Worm (Caenorhabditis elegans) whole organism, late embryonic: ENCODE measurements around the gene F45E12.6.

ENCODE experiments used
- F13H6.1 ChIP-seq: sonication (generic microtip); optimal IDR thresholded peaks from 2 replicates; lab custom pipeline; 2016; ENCODE audit warnings: missing genetic modification characterization, missing compliant biosample characterization
- K09A11.1 ChIP-seq: sonication (generic microtip); optimal IDR thresholded peaks from 2 replicates; lab custom pipeline; 2017; ENCODE audit warnings: antibody characterized with exemption, mild to moderate bottlenecking, missing genetic modification characterization, missing compliant biosample characterization; ENCODE audit not compliant: insufficient read depth
- ceh-14 ChIP-seq: sonication (generic microtip); optimal IDR thresholded peaks from 2 replicates; lab custom pipeline; 2016; ENCODE audit warnings: missing genotype, missing genetic modification characterization, missing compliant biosample characterization
- ceh-18 ChIP-seq: sonication (generic microtip); optimal IDR thresholded peaks from 2 replicates; lab custom pipeline; 2016; ENCODE audit warnings: missing genetic modification characterization, missing compliant biosample characterization
- ceh-19 ChIP-seq: fragments of 200-800 bp; sonication (Bioruptor generic); optimal IDR thresholded peaks from 2 replicates; lab custom pipeline; 2018; ENCODE audit warnings: mild to moderate bottlenecking, missing genetic modification characterization, missing compliant biosample characterization
- ceh-30 ChIP-seq: fragments of 150-350 bp; optimal IDR thresholded peaks from 2 replicates; lab custom pipeline; 2014; ENCODE audit warnings: missing biosample characterization, missing genetic modification characterization
- ceh-31 ChIP-seq: sonication (generic microtip); optimal IDR thresholded peaks from 2 replicates; lab custom pipeline; 2016; ENCODE audit warnings: missing genetic modification characterization, missing compliant biosample characterization
- ceh-34 ChIP-seq: sonication (generic microtip); optimal IDR thresholded peaks from 2 replicates; lab custom pipeline; 2016; ENCODE audit warnings: mild to moderate bottlenecking, missing genetic modification characterization, missing compliant biosample characterization
- ceh-45 ChIP-seq: fragments of 200-800 bp; sonication (Bioruptor generic); IDR thresholded peaks from 2 replicates; pipeline ENCODE4 v1.3.6; 2022; ENCODE audit warnings: missing genetic modification reagents, missing genetic modification characterization, missing compliant biosample characterization
- ceh-6 ChIP-seq: fragments of 200-800 bp; sonication (Bioruptor generic); optimal IDR thresholded peaks from 2 replicates; lab custom pipeline; 2018; ENCODE audit warnings: mild to moderate bottlenecking, missing genetic modification characterization, missing compliant biosample characterization
- ceh-9 ChIP-seq: sonication (generic microtip); optimal IDR thresholded peaks from 2 replicates; lab custom pipeline; 2016; ENCODE audit warnings: mild to moderate bottlenecking, missing genetic modification characterization, inconsistent platforms, missing compliant biosample characterization
- dmd-4 ChIP-seq: sonication (generic microtip); optimal IDR thresholded peaks from 2 replicates; lab custom pipeline; 2016; ENCODE audit warnings: borderline replicate concordance, missing genetic modification characterization, missing compliant biosample characterization
- dve-1 ChIP-seq: sonication (generic microtip); optimal IDR thresholded peaks from 2 replicates; lab custom pipeline; 2017; ENCODE audit warnings: antibody characterized with exemption, mild to moderate bottlenecking, missing genetic modification characterization, missing compliant biosample characterization
- elt-4 ChIP-seq: sonication (generic microtip); optimal IDR thresholded peaks from 2 replicates; lab custom pipeline; 2016; ENCODE audit warnings: missing genetic modification characterization, missing compliant biosample characterization
- eyg-1 ChIP-seq: sonication (generic microtip); optimal IDR thresholded peaks from 2 replicates; lab custom pipeline; 2016; ENCODE audit warnings: missing genotype, missing genetic modification characterization, missing compliant biosample characterization
- fax-1 ChIP-seq: sonication (generic microtip); optimal IDR thresholded peaks from 2 replicates; lab custom pipeline; 2016; ENCODE audit warnings: missing genotype, missing genetic modification characterization, missing compliant biosample characterization
- fkh-10 ChIP-seq: fragments of 150-350 bp; optimal IDR thresholded peaks from 2 replicates; lab custom pipeline; 2014; ENCODE audit warnings: missing biosample characterization, missing genetic modification reagents, missing genetic modification characterization
- fkh-6 ChIP-seq: sonication (generic microtip); optimal IDR thresholded peaks from 2 replicates; lab custom pipeline; 2016; ENCODE audit warnings: missing genetic modification characterization, missing compliant biosample characterization
- gmeb-2 ChIP-seq: sonication (generic microtip); optimal IDR thresholded peaks from 2 replicates; lab custom pipeline; 2016; ENCODE audit warnings: missing genetic modification characterization, inconsistent platforms, missing compliant biosample characterization
- hlh-13 ChIP-seq: fragments of 200-800 bp; sonication (Bioruptor generic); optimal IDR thresholded peaks from 2 replicates; lab custom pipeline; 2018; ENCODE audit warnings: mild to moderate bottlenecking, missing genetic modification characterization, missing compliant biosample characterization
- hlh-15 ChIP-seq: sonication (generic microtip); optimal IDR thresholded peaks from 2 replicates; lab custom pipeline; 2016; ENCODE audit warnings: missing genetic modification characterization, missing compliant biosample characterization
- hlh-30 ChIP-seq: sonication (generic microtip); optimal IDR thresholded peaks from 2 replicates; lab custom pipeline; 2017; ENCODE audit warnings: antibody characterized with exemption, missing genetic modification characterization, missing compliant biosample characterization; ENCODE audit not compliant: insufficient read depth
- hlh-6 ChIP-seq: sonication (generic microtip); optimal IDR thresholded peaks from 2 replicates; lab custom pipeline; 2016; ENCODE audit warnings: missing genotype, missing genetic modification characterization, missing compliant biosample characterization
- hlh-8 ChIP-seq: sonication (generic microtip); optimal IDR thresholded peaks from 2 replicates; lab custom pipeline; 2016; ENCODE audit warnings: missing genotype, missing genetic modification characterization, missing compliant biosample characterization
- lin-11 ChIP-seq: fragments of 200-800 bp; sonication (Bioruptor generic); optimal IDR thresholded peaks from 2 replicates; lab custom pipeline; 2018; ENCODE audit warnings: mild to moderate bottlenecking, missing genetic modification characterization, missing compliant biosample characterization
- mec-3 ChIP-seq: sonication (generic microtip); optimal IDR thresholded peaks from 2 replicates; lab custom pipeline; 2016; ENCODE audit warnings: borderline replicate concordance, missing genetic modification characterization, missing compliant biosample characterization
- nfya-1 ChIP-seq: sonication (generic microtip); optimal IDR thresholded peaks from 2 replicates; lab custom pipeline; 2017; ENCODE audit warnings: missing genetic modification characterization, mild to moderate bottlenecking, missing compliant biosample characterization, antibody characterized with exemption, moderate library complexity
- nhr-11 ChIP-seq: fragments of 150-350 bp; optimal IDR thresholded peaks from 2 replicates; lab custom pipeline; 2014; ENCODE audit warnings: missing biosample characterization, missing genetic modification characterization
- nhr-232 ChIP-seq: sonication (generic microtip); optimal IDR thresholded peaks from 2 replicates; lab custom pipeline; 2016; ENCODE audit warnings: missing genetic modification characterization, missing compliant biosample characterization
- pat-9 ChIP-seq: fragments of 200-800 bp; sonication (Bioruptor generic); optimal IDR thresholded peaks from 2 replicates; lab custom pipeline; 2018; ENCODE audit warnings: mild to moderate bottlenecking, missing genetic modification characterization, moderate library complexity, missing compliant biosample characterization
- pax-1 ChIP-seq: fragments of 150-350 bp; optimal IDR thresholded peaks from 2 replicates; lab custom pipeline; 2014; ENCODE audit warnings: missing biosample characterization, missing genetic modification characterization
- pha-2 ChIP-seq: sonication (generic microtip); optimal IDR thresholded peaks from 2 replicates; lab custom pipeline; 2017; ENCODE audit warnings: mild to moderate bottlenecking, missing genetic modification characterization, missing compliant biosample characterization
- pha-4 ChIP-seq: fragments of 150-350 bp; optimal IDR thresholded peaks from 2 replicates; lab custom pipeline; 2018; ENCODE audit warnings: missing biosample characterization, missing genetic modification reagents, missing genetic modification characterization
- pqm-1 ChIP-seq: sonication (generic microtip); optimal IDR thresholded peaks from 2 replicates; lab custom pipeline; 2016; ENCODE audit warnings: missing genetic modification characterization, missing compliant biosample characterization
- pros-1 ChIP-seq: fragments of 150-350 bp; optimal IDR thresholded peaks from 2 replicates; lab custom pipeline; 2014; ENCODE audit warnings: missing biosample characterization, missing genetic modification reagents, missing genetic modification characterization
- rnt-1 ChIP-seq: sonication (generic microtip); optimal IDR thresholded peaks from 2 replicates; lab custom pipeline; 2016; ENCODE audit warnings: missing genetic modification characterization, missing compliant biosample characterization
- sdc-2 ChIP-seq: sonication (generic microtip); optimal IDR thresholded peaks from 2 replicates; lab custom pipeline; 2016; ENCODE audit warnings: missing genotype, missing genetic modification characterization, missing compliant biosample characterization
- sox-2 ChIP-seq: fragments of 200-800 bp; sonication (Bioruptor generic); IDR thresholded peaks from 2 replicates; pipeline ENCODE4 v1.3.6; 2022; ENCODE audit warnings: missing genetic modification reagents, missing genetic modification characterization, missing compliant biosample characterization
- sox-4 ChIP-seq: sonication (generic microtip); optimal IDR thresholded peaks from 2 replicates; lab custom pipeline; 2017; ENCODE audit warnings: mild to moderate bottlenecking, missing genetic modification characterization, inconsistent platforms, missing compliant biosample characterization
- tbx-2 ChIP-seq: sonication (generic microtip); optimal IDR thresholded peaks from 2 replicates; lab custom pipeline; 2016; ENCODE audit warnings: missing genetic modification characterization, missing compliant biosample characterization
- tbx-7 ChIP-seq: sonication (generic microtip); optimal IDR thresholded peaks from 2 replicates; lab custom pipeline; 2016; ENCODE audit warnings: missing genotype, missing genetic modification characterization, missing compliant biosample characterization
- ttx-3 ChIP-seq: sonication (generic microtip); optimal IDR thresholded peaks from 2 replicates; lab custom pipeline; 2016; ENCODE audit warnings: missing genetic modification reagents, missing genetic modification characterization, missing compliant biosample characterization
- unc-42 ChIP-seq: sonication (generic microtip); optimal IDR thresholded peaks from 2 replicates; lab custom pipeline; 2016; ENCODE audit warnings: missing genotype, missing genetic modification characterization, missing compliant biosample characterization
- unc-55 ChIP-seq: sonication (generic microtip); optimal IDR thresholded peaks from 2 replicates; lab custom pipeline; 2017; ENCODE audit warnings: missing biosample characterization, missing genetic modification reagents, missing genetic modification characterization
- zip-5 ChIP-seq: sonication (generic microtip); optimal IDR thresholded peaks from 2 replicates; lab custom pipeline; 2016; ENCODE audit warnings: missing genetic modification characterization, missing compliant biosample characterization

F45E12.6 gene

ce11 chrII:7326997-7327396 is 13.0 kb upstream of the F45E12.6 start:
- TF ChIP-seq lin-11 (tag; lab: Kevin White, UChicago) (no peak), nhr-232 (tag; lab: Kevin White, UChicago) (no peak), tbx-7 (tag; lab: Kevin White, UChicago) (no peak), ceh-31 (tag; lab: Kevin White, UChicago) (peak; percentile 63), ceh-6 (GFP tag; lab: Kevin White, UChicago) (no peak), hlh-6 (tag; lab: Kevin White, UChicago) (no peak), ttx-3 (tag; lab: Kevin White, UChicago) (no peak), sox-4 (tag; lab: Kevin White, UChicago) (no peak), hlh-13 (GFP tag; lab: Kevin White, UChicago) (no peak), pax-1 (tag; lab: Kevin White, UChicago) (no peak), dve-1 (no peak), eyg-1 (tag; lab: Kevin White, UChicago) (no peak), nfya-1 (tag; lab: Kevin White, UChicago) (peak; percentile 25), unc-55 (GFP tag; lab: Kevin White, UChicago) (peak; percentile 8), ceh-34 (tag; lab: Kevin White, UChicago) (peak; percentile 79), ceh-18 (tag; lab: Kevin White, UChicago) (peak; percentile 81), tbx-2 (tag; lab: Kevin White, UChicago) (peak; percentile 11), ceh-45 (GFP tag; lab: Robert Waterston, UW) (no peak), F13H6.1 (tag; lab: Kevin White, UChicago) (no peak), K09A11.1 (no peak), pha-4 (tag; lab: Kevin White, UChicago) (no peak), sdc-2 (tag; lab: Kevin White, UChicago) (no peak), unc-42 (tag; lab: Kevin White, UChicago) (peak; percentile 68), pqm-1 (tag; lab: Kevin White, UChicago) (no peak), pros-1 (tag; lab: Kevin White, UChicago) (no peak), ceh-19 (GFP tag; lab: Kevin White, UChicago) (peak; percentile 30), fkh-6 (tag; lab: Kevin White, UChicago) (no peak), fax-1 (tag; lab: Kevin White, UChicago) (no peak), zip-5 (no peak), elt-4 (no peak), pat-9 (tag; lab: Kevin White, UChicago) (no peak), fkh-10 (GFP tag; lab: Kevin White, UChicago) (peak; percentile 29)

DNA sequence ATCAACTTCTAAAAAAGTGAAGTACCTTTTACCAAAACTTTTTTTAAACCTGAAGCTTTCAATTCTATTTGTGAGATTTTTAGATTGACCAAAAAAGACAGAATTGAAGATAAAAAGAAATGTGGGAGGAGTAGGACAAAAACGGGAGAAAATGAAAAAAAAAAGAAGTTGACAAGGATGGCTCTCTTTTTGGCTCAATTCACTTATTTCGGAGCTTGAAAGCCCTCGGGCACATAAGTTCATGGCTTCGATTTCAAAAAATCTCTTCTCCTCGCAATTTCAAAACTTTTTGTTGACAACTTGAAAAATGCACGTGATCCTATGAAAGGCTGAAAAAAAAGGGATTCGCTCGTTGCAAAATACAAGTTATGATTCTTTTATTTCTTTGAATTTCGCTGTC is 12.2 kb upstream of the F45E12.6 start:
- peak; percentile 25 for TF ChIP-seq unc-42 (tag; lab: Kevin White, UChicago)
- no peak for TF ChIP-seq pha-2 (tag; lab: Kevin White, UChicago)

DNA sequence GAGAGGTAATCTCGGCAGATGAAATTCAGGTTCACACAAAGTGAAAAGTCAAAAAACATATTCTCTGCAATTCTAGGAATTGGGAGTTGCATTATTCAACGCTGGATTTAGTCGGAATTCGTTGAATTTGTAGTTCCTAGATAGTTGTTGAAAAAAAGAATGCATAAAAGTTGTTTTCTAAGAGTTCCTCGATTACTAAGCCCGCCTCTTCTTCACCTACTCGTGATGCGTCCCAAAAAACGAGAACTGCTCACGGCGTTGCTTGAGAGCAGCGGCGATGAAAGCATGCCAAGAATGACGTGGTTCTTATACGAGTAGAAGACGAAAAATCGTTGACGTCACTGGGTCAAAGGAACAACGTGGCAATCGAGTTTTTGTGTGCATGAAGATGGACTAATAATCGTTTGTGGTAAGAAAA is 11.1 kb upstream of the F45E12.6 start:
- TF ChIP-seq ceh-6 (GFP tag; lab: Kevin White, UChicago) (no peak), sox-2 (GFP tag; lab: Robert Waterston, UW) (no peak), nhr-11 (tag; lab: Kevin White, UChicago) (no peak), ceh-34 (tag; lab: Kevin White, UChicago) (no peak), ceh-30 (tag; lab: Kevin White, UChicago) (no peak), hlh-30 (tag; lab: Kevin White, UChicago) (no peak), ceh-14 (no peak), gmeb-2 (tag; lab: Kevin White, UChicago) (no peak), hlh-15 (tag; lab: Kevin White, UChicago) (no peak), rnt-1 (tag; lab: Kevin White, UChicago) (no peak), ceh-9 (tag; lab: Kevin White, UChicago) (no peak), mec-3 (tag; lab: Kevin White, UChicago) (no peak), dmd-4 (tag; lab: Kevin White, UChicago) (no peak), hlh-8 (tag; lab: Kevin White, UChicago) (no peak), fkh-10 (GFP tag; lab: Kevin White, UChicago) (no peak), ceh-18 (tag; lab: Kevin White, UChicago) (no peak)
